Worm (Caenorhabditis elegans): ENCODE data around the gene coa-7.

coa-7 gene

DNA sequence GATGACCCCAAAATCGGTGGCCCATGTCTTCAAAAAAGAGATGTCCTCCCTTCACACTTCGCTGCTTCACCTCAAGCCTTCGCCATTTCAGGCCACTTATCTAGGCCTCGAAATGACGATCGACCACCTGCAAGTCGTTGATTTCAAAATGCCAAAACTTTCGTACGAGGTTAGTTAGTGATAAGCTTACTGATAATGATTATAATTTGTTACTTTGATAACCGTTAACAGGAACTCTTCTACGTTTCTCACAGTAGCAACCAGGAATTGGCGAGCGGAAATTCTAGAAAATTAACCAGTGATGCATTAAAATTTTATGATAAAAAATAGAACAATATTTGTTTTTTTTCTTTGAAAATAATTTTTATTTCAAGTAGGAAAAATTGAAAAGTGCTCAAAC is 4.1 kb downstream of the coa-7 start:
- TF ChIP-seq lin-39 (tag; optimal IDR thresholded peaks at IDR 0.05) (no peak), aly-2 (tag; optimal IDR thresholded peaks at IDR 0.05) (no peak), snpc-4 (tag; optimal IDR thresholded peaks at IDR 0.05) (no peak), elt-2 (tag; optimal IDR thresholded peaks at IDR 0.05) (peak; percentile 78), unc-62 (GFP tag; optimal IDR thresholded peaks at IDR 0.05) (no peak), ZK546.5 (tag; optimal IDR thresholded peaks at IDR 0.05) (no peak), nhr-67 (tag; optimal IDR thresholded peaks at IDR 0.05) (no peak)

DNA sequence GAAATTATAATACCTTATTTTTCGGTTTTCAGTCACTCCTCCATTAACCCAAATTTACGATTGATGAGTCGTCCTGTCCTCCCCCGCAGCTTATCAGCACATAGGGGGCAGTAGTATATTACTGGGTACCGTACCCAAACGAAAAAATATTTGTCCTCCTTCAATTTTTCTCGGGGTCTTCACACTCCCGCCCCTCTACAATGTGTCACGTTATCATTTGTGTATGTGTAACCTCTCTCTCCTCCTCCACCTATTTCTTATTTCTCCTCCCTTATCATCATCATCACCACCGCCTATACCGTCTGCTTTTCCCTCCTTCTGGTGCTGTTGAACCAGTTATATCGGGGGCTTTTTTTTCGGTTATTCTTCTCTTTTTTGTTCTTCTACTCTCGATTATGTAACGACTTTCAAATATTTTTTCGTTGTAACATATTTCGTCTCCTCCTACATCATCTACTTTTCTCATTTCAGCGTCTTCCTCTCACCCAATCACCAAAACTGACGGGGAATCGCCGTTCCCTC is 4.6 kb downstream of the coa-7 start, which contains the start of gene ghi-1:
Gene ghi-1 (plus strand): TSS at position 472 of the 522 bp plus-strand sequence.
- TF ChIP-seq lin-39 (tag; optimal IDR thresholded peaks at IDR 0.05), result no peak
- no peak for TF ChIP-seq fkh-10 (GFP tag; optimal IDR thresholded peaks at IDR 0.05)
- no peak for TF ChIP-seq ztf-4 (tag; optimal IDR thresholded peaks at IDR 0.05)
- no peak for TF ChIP-seq nhr-12 (tag; optimal IDR thresholded peaks at IDR 0.05)
- no peak for TF ChIP-seq ceh-82 (tag; optimal IDR thresholded peaks at IDR 0.05)
- TF ChIP-seq nhr-43 (tag; optimal IDR thresholded peaks at IDR 0.05; ENCODE audit: poor library complexity, severe bottlenecking), result peak; percentile 2
- TF ChIP-seq ceh-9 (tag; optimal IDR thresholded peaks at IDR 0.05), result no peak
- TF ChIP-seq nhr-11 (tag; optimal IDR thresholded peaks at IDR 0.05), result no peak
- TF ChIP-seq snpc-4 (tag; optimal IDR thresholded peaks at IDR 0.05), result no peak
- no peak for TF ChIP-seq ceh-16 (tag; optimal IDR thresholded peaks at IDR 0.05)
- TF ChIP-seq ceh-28 (tag; optimal IDR thresholded peaks at IDR 0.05), result no peak
- no peak for TF ChIP-seq mdl-1 (tag; optimal IDR thresholded peaks at IDR 0.05)
- no peak for TF ChIP-seq elt-3 (tag; optimal IDR thresholded peaks at IDR 0.05)
- no peak for TF ChIP-seq hmg-11 (tag; optimal IDR thresholded peaks at IDR 0.05)
- TF ChIP-seq elt-2 (tag; optimal IDR thresholded peaks at IDR 0.05), result peak; percentile 75
- TF ChIP-seq nhr-28 (tag; optimal IDR thresholded peaks at IDR 0.05), result no peak
- TF ChIP-seq nhr-76 (tag; optimal IDR thresholded peaks at IDR 0.05), result no peak
- peak; percentile 40 for TF ChIP-seq nfya-1 (tag; optimal IDR thresholded peaks at IDR 0.05; ENCODE audit: insufficient read depth)
- TF ChIP-seq R02D3.7 (tag; optimal IDR thresholded peaks at IDR 0.05), result no peak
- TF ChIP-seq nhr-25 (tag; optimal IDR thresholded peaks at IDR 0.05), result peak; percentile 27
- TF ChIP-seq lin-15B (tag; optimal IDR thresholded peaks at IDR 0.05), result no peak
- TF ChIP-seq egl-5 (tag; optimal IDR thresholded peaks at IDR 0.05), result no peak
- no peak for TF ChIP-seq lsy-12 (tag; optimal IDR thresholded peaks at IDR 0.05)
- TF ChIP-seq sea-2 (GFP tag; optimal IDR thresholded peaks at IDR 0.05), result no peak
- TF ChIP-seq ZK546.5 (tag; optimal IDR thresholded peaks at IDR 0.05), result no peak
- peak; percentile 17 for TF ChIP-seq skn-1 (tag; optimal IDR thresholded peaks at IDR 0.05)
- TF ChIP-seq nhr-77 (tag; optimal IDR thresholded peaks at IDR 0.05), result no peak
- no peak for TF ChIP-seq fos-1 (tag; optimal IDR thresholded peaks at IDR 0.05)
- TF ChIP-seq pha-4 (tag; optimal IDR thresholded peaks at IDR 0.05), result peak; percentile 8
- no peak for TF ChIP-seq unc-39 (tag; optimal IDR thresholded peaks at IDR 0.05)
- no peak for TF ChIP-seq zag-1 (tag; optimal IDR thresholded peaks at IDR 0.05)
- TF ChIP-seq pqm-1 (tag; optimal IDR thresholded peaks at IDR 0.05), result peak; percentile 29
- no peak for TF ChIP-seq jun-1 (tag; optimal IDR thresholded peaks at IDR 0.05)
- TF ChIP-seq nhr-237 (tag; optimal IDR thresholded peaks at IDR 0.05), result no peak

DNA sequence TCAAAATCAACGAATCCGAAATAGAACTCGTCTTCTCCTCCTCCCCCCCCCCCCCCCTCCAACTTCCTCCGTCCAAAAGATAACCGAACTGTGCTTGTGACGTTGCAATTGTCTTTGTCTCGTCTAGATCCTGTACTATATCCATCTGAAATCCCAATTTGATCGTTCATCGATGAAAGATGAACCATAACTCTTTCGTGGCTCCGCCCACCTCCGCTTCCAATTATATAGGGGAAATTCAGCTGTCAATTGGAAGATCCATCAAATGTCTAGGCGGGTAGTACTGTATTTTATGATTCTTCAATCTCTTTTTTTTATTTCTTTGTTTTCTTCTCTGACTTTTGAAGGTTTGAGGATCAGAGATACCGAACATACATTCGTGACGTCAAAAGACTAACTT is 5.6 kb downstream of the coa-7 start:
- TF ChIP-seq lin-39 (tag; optimal IDR thresholded peaks at IDR 0.05), result no peak
- peak; percentile 51 for TF ChIP-seq nhr-43 (tag; optimal IDR thresholded peaks at IDR 0.05; ENCODE audit: poor library complexity, severe bottlenecking)

DNA sequence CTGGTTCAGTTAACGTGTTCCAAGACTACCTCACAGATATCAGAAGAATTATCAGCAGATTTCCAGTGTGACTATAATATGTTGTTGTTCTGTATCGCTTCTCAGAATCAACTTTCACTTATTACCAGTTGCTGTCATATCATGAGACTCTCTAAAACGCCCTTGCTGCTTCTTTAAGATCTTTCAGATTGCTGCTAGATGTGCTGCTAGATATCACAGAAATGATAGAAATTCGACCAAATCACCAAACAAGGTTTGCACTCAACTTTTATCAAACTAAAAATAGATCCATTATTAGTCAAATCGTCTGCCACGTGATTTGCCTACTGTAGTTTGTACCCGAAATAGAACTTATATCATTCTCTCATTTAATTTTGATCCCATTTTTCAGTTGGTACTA is 6.4 kb downstream of the coa-7 start:
- TF ChIP-seq aly-2 (tag; optimal IDR thresholded peaks at IDR 0.05) (no peak), nhr-23 (tag; optimal IDR thresholded peaks at IDR 0.05) (no peak), ceh-16 (tag; optimal IDR thresholded peaks at IDR 0.05) (no peak), ZK546.5 (tag; optimal IDR thresholded peaks at IDR 0.05) (no peak), lin-15B (tag; optimal IDR thresholded peaks at IDR 0.05) (no peak), nhr-28 (tag; optimal IDR thresholded peaks at IDR 0.05) (no peak), snpc-4 (tag; optimal IDR thresholded peaks at IDR 0.05) (no peak), nhr-25 (tag; optimal IDR thresholded peaks at IDR 0.05) (no peak)
